Fruit fly (Drosophila melanogaster) whole organism, embryonic: Measurements from ENCODE around the gene dsx.
A peak's percentile ranks its signal among the peaks of the same experiment; 100 is the strongest.

Source experiments
- Adf1 ChIP-seq: fragments of 200-800 bp; sonication (Bioruptor generic); IDR thresholded peaks from 2 replicates; pipeline ENCODE4 v1.3.6; 2022; ENCODE audit warnings: missing biosample characterization, missing genetic modification characterization
- B-H1 ChIP-seq: fragments of 200-800 bp; sonication (Bioruptor generic); IDR thresholded peaks from 3 replicates; pipeline ENCODE4 v1.3.6; 2022; ENCODE audit warnings: missing biosample characterization, missing genetic modification characterization
- CG10147 ChIP-seq: fragments of 200-800 bp; sonication (Bioruptor generic); optimal IDR thresholded peaks from 2 replicates; lab custom pipeline; 2019; ENCODE audit warnings: missing biosample characterization, mild to moderate bottlenecking, missing genetic modification characterization, moderate library complexity
- CG10462 ChIP-seq: fragments of 200-800 bp; sonication (Bioruptor generic); optimal IDR thresholded peaks from 2 replicates; lab custom pipeline; 2016; ENCODE audit warnings: missing biosample characterization, missing genetic modification characterization
- CG11695 ChIP-seq: fragments of 200-800 bp; sonication (Bioruptor generic); IDR thresholded peaks from 3 replicates; pipeline ENCODE4 v1.3.6; 2022; ENCODE audit warnings: missing biosample characterization, missing genetic modification characterization
- CG11696 ChIP-seq: fragments of 200-800 bp; sonication (Bioruptor generic); IDR thresholded peaks from 2 replicates; pipeline ENCODE4 v1.3.6; 2022; ENCODE audit warnings: missing biosample characterization, missing genetic modification characterization
- CG12104 ChIP-seq: fragments of 200-800 bp; sonication (Bioruptor generic); optimal IDR thresholded peaks from 3 replicates; lab custom pipeline; 2016; ENCODE audit warnings: missing biosample characterization, missing genetic modification characterization
- CG12659 ChIP-seq: fragments of 200-800 bp; sonication (Bioruptor generic); optimal IDR thresholded peaks from 3 replicates; lab custom pipeline; 2017; ENCODE audit warnings: mild to moderate bottlenecking, missing biosample characterization, missing genetic modification reagents, missing genetic modification characterization
- CG13296 ChIP-seq: fragments of 200-800 bp; sonication (Bioruptor generic); optimal IDR thresholded peaks from 3 replicates; lab custom pipeline; 2018; ENCODE audit warnings: missing biosample characterization, mild to moderate bottlenecking, missing genetic modification characterization
- CG14441 ChIP-seq: fragments of 200-800 bp; sonication (Bioruptor generic); IDR thresholded peaks from 2 replicates; pipeline ENCODE4 v1.3.6; 2022; ENCODE audit warnings: missing biosample characterization, missing genetic modification characterization
- CG15011 ChIP-seq: fragments of 200-800 bp; sonication (Bioruptor generic); optimal IDR thresholded peaks from 3 replicates; lab custom pipeline; 2018; ENCODE audit warnings: missing biosample characterization, mild to moderate bottlenecking, missing genetic modification characterization
- CG15514 ChIP-seq: fragments of 200-800 bp; sonication (Bioruptor generic); optimal IDR thresholded peaks from 3 replicates; lab custom pipeline; 2017; ENCODE audit warnings: missing biosample characterization, missing genetic modification characterization, mild to moderate bottlenecking, moderate library complexity, missing genetic modification reagents
- CG1792 ChIP-seq: fragments of 200-800 bp; sonication (Bioruptor generic); optimal IDR thresholded peaks from 2 replicates; lab custom pipeline; 2016; ENCODE audit warnings: missing biosample characterization, missing genetic modification characterization
- CG18764 ChIP-seq: fragments of 200-800 bp; sonication (Bioruptor generic); optimal IDR thresholded peaks from 3 replicates; lab custom pipeline; 2016; ENCODE audit warnings: missing biosample characterization, missing genetic modification characterization
- CG2120 ChIP-seq: fragments of 200-800 bp; sonication (Bioruptor generic); optimal IDR thresholded peaks from 3 replicates; lab custom pipeline; 2016; ENCODE audit warnings: missing biosample characterization, missing genetic modification characterization
- CG3065 ChIP-seq: fragments of 200-800 bp; sonication (Bioruptor generic); optimal IDR thresholded peaks from 2 replicates; lab custom pipeline; 2016; ENCODE audit warnings: missing biosample characterization, missing genetic modification characterization
- CG31224 ChIP-seq: fragments of 200-800 bp; sonication (Bioruptor generic); IDR thresholded peaks from 2 replicates; pipeline ENCODE4 v1.3.6; 2022; ENCODE audit warnings: missing biosample characterization, missing genetic modification characterization
- CG3281 ChIP-seq: fragments of 200-800 bp; sonication (Bioruptor generic); optimal IDR thresholded peaks from 3 replicates; lab custom pipeline; 2017; ENCODE audit warnings: missing biosample characterization, mild to moderate bottlenecking, missing genetic modification characterization
- CG33213 ChIP-seq: fragments of 200-800 bp; sonication (Bioruptor generic); optimal IDR thresholded peaks from 3 replicates; lab custom pipeline; 2016; ENCODE audit warnings: missing biosample characterization, missing genetic modification characterization
- CG34224 ChIP-seq: fragments of 200-800 bp; sonication (Bioruptor generic); IDR thresholded peaks from 3 replicates; pipeline ENCODE4 v1.3.6; 2022; ENCODE audit warnings: missing biosample characterization, missing genetic modification characterization; ENCODE audit not compliant: partially characterized antibody
- CG4617 ChIP-seq: fragments of 200-800 bp; sonication (Bioruptor generic); optimal IDR thresholded peaks from 3 replicates; lab custom pipeline; 2016; ENCODE audit warnings: missing biosample characterization, missing genetic modification characterization, borderline replicate concordance
- Elba2 ChIP-seq: fragments of 200-800 bp; sonication (Bioruptor generic); optimal IDR thresholded peaks from 3 replicates; lab custom pipeline; 2016; ENCODE audit warnings: missing biosample characterization, missing genetic modification characterization
- Fer3 ChIP-seq: fragments of 200-800 bp; sonication (Bioruptor generic); optimal IDR thresholded peaks from 2 replicates; lab custom pipeline; 2018; ENCODE audit warnings: missing biosample characterization, mild to moderate bottlenecking, missing genetic modification characterization, moderate library complexity
- HLH3B ChIP-seq: fragments of 200-800 bp; sonication (Bioruptor generic); IDR thresholded peaks from 2 replicates; pipeline ENCODE4 v1.3.6; 2022; ENCODE audit warnings: missing biosample characterization, missing genetic modification characterization
- HLHmδ ChIP-seq: fragments of 200-800 bp; sonication (Bioruptor generic); optimal IDR thresholded peaks from 2 replicates; lab custom pipeline; 2018; ENCODE audit warnings: missing biosample characterization, mild to moderate bottlenecking, missing genetic modification characterization, moderate library complexity
- Hey ChIP-seq: fragments of 200-800 bp; sonication (Bioruptor generic); optimal IDR thresholded peaks from 3 replicates; lab custom pipeline; 2018; ENCODE audit warnings: missing biosample characterization, mild to moderate bottlenecking, missing genetic modification characterization
- Myb ChIP-seq: fragments of 200-800 bp; sonication (Bioruptor generic); optimal IDR thresholded peaks from 2 replicates; lab custom pipeline; 2016; ENCODE audit warnings: missing biosample characterization, missing genetic modification characterization
- NC2β ChIP-seq: fragments of 200-800 bp; sonication (Bioruptor generic); optimal IDR thresholded peaks from 2 replicates; lab custom pipeline; 2016; ENCODE audit warnings: missing biosample characterization, missing genetic modification characterization
- NfI ChIP-seq: fragments of 200-800 bp; sonication (Bioruptor generic); optimal IDR thresholded peaks from 3 replicates; lab custom pipeline; 2018; ENCODE audit warnings: missing biosample characterization, mild to moderate bottlenecking, missing genetic modification characterization, moderate library complexity
- Optix ChIP-seq: fragments of 200-800 bp; sonication (Bioruptor generic); IDR thresholded peaks from 3 replicates; pipeline ENCODE4 v1.3.6; 2022; ENCODE audit warnings: missing biosample characterization, missing genetic modification characterization
- Pdp1 ChIP-seq, 2 experiments: fragments of 200-800 bp; sonication (Bioruptor generic); optimal IDR thresholded peaks; 3 replicates each; lab custom pipeline; 2016; ENCODE audit warnings: missing biosample characterization in 2 of 2, missing genetic modification characterization in 2 of 2, mild to moderate bottlenecking in 1 of 2, moderate library complexity in 1 of 2
- Poxn ChIP-seq: fragments of 200-800 bp; sonication (Bioruptor generic); IDR thresholded peaks from 2 replicates; pipeline ENCODE4 v1.3.6; 2022; ENCODE audit warnings: missing biosample characterization, missing genetic modification characterization
- Sox100B ChIP-seq: fragments of 200-800 bp; sonication (Bioruptor generic); optimal IDR thresholded peaks from 3 replicates; lab custom pipeline; 2018; ENCODE audit warnings: missing biosample characterization, mild to moderate bottlenecking, missing genetic modification characterization
- Xrp1 ChIP-seq: fragments of 200-800 bp; sonication (Bioruptor generic); IDR thresholded peaks from 2 replicates; pipeline ENCODE4 v1.3.6; 2022; ENCODE audit warnings: missing biosample characterization, missing genetic modification characterization
- cato ChIP-seq: fragments of 200-800 bp; sonication (Bioruptor generic); optimal IDR thresholded peaks from 2 replicates; lab custom pipeline; 2016; ENCODE audit warnings: missing biosample characterization, missing genetic modification characterization, borderline replicate concordance
- ci ChIP-seq: fragments of 200-800 bp; sonication (Bioruptor generic); IDR thresholded peaks from 3 replicates; pipeline ENCODE4 v1.3.6; 2022; ENCODE audit warnings: missing biosample characterization, missing genetic modification characterization
- da ChIP-seq: fragments of 200-800 bp; sonication (Bioruptor generic); optimal IDR thresholded peaks from 2 replicates; lab custom pipeline; 2016; ENCODE audit warnings: missing biosample characterization, missing genetic modification characterization
- dmrt11E ChIP-seq: fragments of 200-800 bp; sonication (Bioruptor generic); optimal IDR thresholded peaks from 3 replicates; lab custom pipeline; 2018; ENCODE audit warnings: missing biosample characterization, mild to moderate bottlenecking, missing genetic modification characterization, moderate library complexity
- hth ChIP-seq: fragments of >200 bp; optimal IDR thresholded peaks from 2 replicates; lab custom pipeline; 2017; ENCODE audit warnings: inconsistent platforms
- kah ChIP-seq: fragments of 200-800 bp; sonication (Bioruptor generic); optimal IDR thresholded peaks from 2 replicates; lab custom pipeline; 2018; ENCODE audit warnings: missing biosample characterization, mild to moderate bottlenecking, missing genetic modification characterization
- ken ChIP-seq: fragments of 200-800 bp; sonication (Bioruptor generic); IDR thresholded peaks from 3 replicates; pipeline ENCODE4 v1.3.6; 2022; ENCODE audit warnings: missing biosample characterization, missing genetic modification characterization
- lmd ChIP-seq: fragments of 200-800 bp; sonication (Bioruptor generic); IDR thresholded peaks from 2 replicates; pipeline ENCODE4 v1.3.6; 2022; ENCODE audit warnings: missing biosample characterization, missing genetic modification characterization
- pros ChIP-seq: fragments of 200-800 bp; sonication (Bioruptor generic); optimal IDR thresholded peaks from 3 replicates; lab custom pipeline; 2019; ENCODE audit warnings: missing biosample characterization, mild to moderate bottlenecking, missing genetic modification characterization, moderate library complexity
- pum ChIP-seq: fragments of 200-800 bp; sonication (Bioruptor generic); optimal IDR thresholded peaks from 2 replicates; lab custom pipeline; 2016; ENCODE audit warnings: missing biosample characterization, missing genetic modification characterization
- pzg ChIP-seq: fragments of 200-800 bp; sonication (Bioruptor generic); optimal IDR thresholded peaks from 3 replicates; lab custom pipeline; 2018; ENCODE audit warnings: missing biosample characterization, mild to moderate bottlenecking, missing genetic modification characterization, moderate library complexity
- seq ChIP-seq: fragments of 200-800 bp; sonication (Bioruptor generic); IDR thresholded peaks from 2 replicates; pipeline ENCODE4 v1.3.6; 2022; ENCODE audit warnings: missing biosample characterization, missing genetic modification characterization
- tin ChIP-seq: fragments of 200-800 bp; sonication (Bioruptor generic); optimal IDR thresholded peaks from 3 replicates; lab custom pipeline; 2016; ENCODE audit warnings: missing biosample characterization, missing genetic modification characterization
- tup ChIP-seq: fragments of 200-800 bp; sonication (Bioruptor generic); optimal IDR thresholded peaks from 2 replicates; lab custom pipeline; 2016; ENCODE audit warnings: missing biosample characterization, mild to moderate bottlenecking, missing genetic modification characterization, moderate library complexity
- tx ChIP-seq: fragments of 200-800 bp; sonication (Bioruptor generic); optimal IDR thresholded peaks from 2 replicates; lab custom pipeline; 2016; ENCODE audit warnings: missing biosample characterization, missing genetic modification characterization
- wdn ChIP-seq: fragments of 200-800 bp; sonication (Bioruptor generic); IDR thresholded peaks from 2 replicates; pipeline ENCODE4 v1.3.6; 2022; ENCODE audit warnings: missing biosample characterization, missing genetic modification characterization
- wek ChIP-seq: fragments of 200-800 bp; sonication (Bioruptor generic); optimal IDR thresholded peaks from 3 replicates; lab custom pipeline; 2018; ENCODE audit warnings: missing biosample characterization, mild to moderate bottlenecking, missing genetic modification characterization, moderate library complexity
- wor ChIP-seq: fragments of 200-800 bp; sonication (Bioruptor generic); IDR thresholded peaks from 2 replicates; pipeline ENCODE4 v1.3.6; 2022; ENCODE audit warnings: missing biosample characterization, missing genetic modification characterization

The dsx gene

dm6 chr3R:7886859-7887190, 80.4 kb downstream of the dsx start, which contains the start of gene ArgRS-m (continued):
- TF ChIP-seq Sox100B (GFP tag; lab: Kevin White, UChicago) (no peak), CG11695 (GFP tag; lab: Robert Waterston, UW) (no peak), Myb (GFP tag; lab: Kevin White, UChicago) (peak; percentile 60), Optix (GFP tag; lab: Robert Waterston, UW) (no peak), tin (GFP tag; lab: Kevin White, UChicago) (peak; percentile 38), wdn (GFP tag; lab: Robert Waterston, UW) (no peak), lmd (GFP tag; lab: Robert Waterston, UW) (peak; percentile 38), CG4617 (GFP tag; lab: Kevin White, UChicago) (peak; percentile 58), CG34224 (GFP tag; lab: Robert Waterston, UW) (no peak; the same call in 2 of the 3 replicates), CG12104 (GFP tag; lab: Kevin White, UChicago) (no peak), dmrt11E (no peak), da (GFP tag; lab: Kevin White, UChicago) (no peak), pum (no peak), wek (GFP tag; lab: Kevin White, UChicago) (no peak), CG12659 (GFP tag; lab: Kevin White, UChicago) (peak; percentile 76), CG31224 (GFP tag; lab: Robert Waterston, UW) (no peak), pzg (GFP tag; lab: Kevin White, UChicago) (peak; percentile 83), Xrp1 (GFP tag; lab: Robert Waterston, UW) (peak; percentile 16; the same call in 1 of the 2 replicates), Pdp1 (GFP tag; optimal IDR thresholded peaks at IDR 0.05; lab: Kevin White, UChicago) (peak in 1 of 2 experiments; percentile 55), HLH3B (GFP tag; lab: Robert Waterston, UW) (0 out of 2 replicates have a peak, but pooled peaks have one; percentile 7), pros (GFP tag; lab: Kevin White, UChicago) (no peak), ci (GFP tag; lab: Robert Waterston, UW) (peak; percentile 53; the same call in 1 of the 3 replicates), CG14441 (peak; percentile 16; the same call in 1 of the 2 replicates), CG2120 (GFP tag; lab: Kevin White, UChicago) (peak; percentile 89), tup (GFP tag; lab: Kevin White, UChicago) (no peak), CG33213 (GFP tag; lab: Kevin White, UChicago) (peak; percentile 35), CG10462 (GFP tag; lab: Kevin White, UChicago) (no peak), CG11696 (GFP tag; lab: Robert Waterston, UW) (no peak), cato (no peak), NC2β (GFP tag; lab: Kevin White, UChicago) (peak; percentile 24), ken (no peak), B-H1 (GFP tag; lab: Robert Waterston, UW) (no peak), seq (no peak; the same call in 1 of the 2 replicates), CG1792 (GFP tag; lab: Kevin White, UChicago) (no peak), CG10147 (GFP tag; lab: Kevin White, UChicago) (peak; percentile 30), Fer3 (tag; lab: Kevin White, UChicago) (peak; percentile 43), CG18764 (GFP tag; lab: Kevin White, UChicago) (peak; percentile 42), wor (no peak), NfI (GFP tag; lab: Kevin White, UChicago) (peak; percentile 58), Adf1 (GFP tag; lab: Robert Waterston, UW) (peak; percentile 23; the same call in 1 of the 2 replicates), CG13296 (GFP tag; lab: Kevin White, UChicago) (peak; percentile 33), CG15514 (GFP tag; lab: Kevin White, UChicago) (peak; percentile 95), CG3281 (GFP tag; lab: Kevin White, UChicago) (peak; percentile 15), Hey (tag; lab: Kevin White, UChicago) (no peak), Elba2 (no peak), HLHmδ (no peak), hth (lab: Kevin White, UChicago) (no peak), CG15011 (GFP tag; lab: Kevin White, UChicago) (no peak), kah (no peak), tx (GFP tag; lab: Kevin White, UChicago) (peak; percentile 65), CG3065 (GFP tag; lab: Kevin White, UChicago) (no peak), Poxn (GFP tag; lab: Robert Waterston, UW) (no peak)
